Worm (Caenorhabditis elegans) whole organism, late embryonic: ENCODE results near the gene pals-28.

ENCODE experiments used
- C38D4.7 ChIP-seq: fragments of 200-800 bp; sonication (Bioruptor generic); optimal IDR thresholded peaks from 2 replicates; lab custom pipeline; 2018; ENCODE audit warnings: mild to moderate bottlenecking, missing genetic modification characterization, moderate library complexity, missing compliant biosample characterization
- K02D7.2 ChIP-seq: sonication (generic microtip); optimal IDR thresholded peaks from 2 replicates; lab custom pipeline; 2017; ENCODE audit warnings: mild to moderate bottlenecking, missing genetic modification characterization, missing compliant biosample characterization
- K09A11.1 ChIP-seq: sonication (generic microtip); optimal IDR thresholded peaks from 2 replicates; lab custom pipeline; 2017; ENCODE audit warnings: antibody characterized with exemption, mild to moderate bottlenecking, missing genetic modification characterization, missing compliant biosample characterization; ENCODE audit not compliant: insufficient read depth
- Y22D7AL.16 ChIP-seq: sonication (generic microtip); optimal IDR thresholded peaks from 2 replicates; lab custom pipeline; 2016; ENCODE audit warnings: missing genetic modification characterization, missing compliant biosample characterization
- ahr-1 ChIP-seq: sonication (generic microtip); optimal IDR thresholded peaks from 2 replicates; lab custom pipeline; 2016; ENCODE audit warnings: missing genetic modification characterization, missing compliant biosample characterization
- ceh-14 ChIP-seq: sonication (generic microtip); optimal IDR thresholded peaks from 2 replicates; lab custom pipeline; 2016; ENCODE audit warnings: missing genotype, missing genetic modification characterization, missing compliant biosample characterization
- ceh-18 ChIP-seq: sonication (generic microtip); optimal IDR thresholded peaks from 2 replicates; lab custom pipeline; 2016; ENCODE audit warnings: missing genetic modification characterization, missing compliant biosample characterization
- ceh-19 ChIP-seq: fragments of 200-800 bp; sonication (Bioruptor generic); optimal IDR thresholded peaks from 2 replicates; lab custom pipeline; 2018; ENCODE audit warnings: mild to moderate bottlenecking, missing genetic modification characterization, missing compliant biosample characterization
- ceh-30 ChIP-seq: fragments of 150-350 bp; optimal IDR thresholded peaks from 2 replicates; lab custom pipeline; 2014; ENCODE audit warnings: missing biosample characterization, missing genetic modification characterization
- ceh-45 ChIP-seq: fragments of 200-800 bp; sonication (Bioruptor generic); IDR thresholded peaks from 2 replicates; pipeline ENCODE4 v1.3.6; 2022; ENCODE audit warnings: missing genetic modification reagents, missing genetic modification characterization, missing compliant biosample characterization
- ceh-9 ChIP-seq: sonication (generic microtip); optimal IDR thresholded peaks from 2 replicates; lab custom pipeline; 2016; ENCODE audit warnings: mild to moderate bottlenecking, missing genetic modification characterization, inconsistent platforms, missing compliant biosample characterization
- dve-1 ChIP-seq: sonication (generic microtip); optimal IDR thresholded peaks from 2 replicates; lab custom pipeline; 2017; ENCODE audit warnings: antibody characterized with exemption, mild to moderate bottlenecking, missing genetic modification characterization, missing compliant biosample characterization
- elt-2 ChIP-seq: sonication (generic microtip); optimal IDR thresholded peaks from 2 replicates; lab custom pipeline; 2016; ENCODE audit warnings: missing genetic modification reagents, missing genetic modification characterization, missing compliant biosample characterization
- eyg-1 ChIP-seq: sonication (generic microtip); optimal IDR thresholded peaks from 2 replicates; lab custom pipeline; 2016; ENCODE audit warnings: missing genotype, missing genetic modification characterization, missing compliant biosample characterization
- fkh-10 ChIP-seq: fragments of 150-350 bp; optimal IDR thresholded peaks from 2 replicates; lab custom pipeline; 2014; ENCODE audit warnings: missing biosample characterization, missing genetic modification reagents, missing genetic modification characterization
- fkh-6 ChIP-seq: sonication (generic microtip); optimal IDR thresholded peaks from 2 replicates; lab custom pipeline; 2016; ENCODE audit warnings: missing genetic modification characterization, missing compliant biosample characterization
- gmeb-2 ChIP-seq: sonication (generic microtip); optimal IDR thresholded peaks from 2 replicates; lab custom pipeline; 2016; ENCODE audit warnings: missing genetic modification characterization, inconsistent platforms, missing compliant biosample characterization
- hlh-13 ChIP-seq: fragments of 200-800 bp; sonication (Bioruptor generic); optimal IDR thresholded peaks from 2 replicates; lab custom pipeline; 2018; ENCODE audit warnings: mild to moderate bottlenecking, missing genetic modification characterization, missing compliant biosample characterization
- hlh-30 ChIP-seq: sonication (generic microtip); optimal IDR thresholded peaks from 2 replicates; lab custom pipeline; 2017; ENCODE audit warnings: antibody characterized with exemption, missing genetic modification characterization, missing compliant biosample characterization; ENCODE audit not compliant: insufficient read depth
- lim-6 ChIP-seq: sonication (generic microtip); optimal IDR thresholded peaks from 2 replicates; lab custom pipeline; 2016; ENCODE audit warnings: missing genetic modification characterization, missing compliant biosample characterization
- lin-11 ChIP-seq: fragments of 200-800 bp; sonication (Bioruptor generic); optimal IDR thresholded peaks from 2 replicates; lab custom pipeline; 2018; ENCODE audit warnings: mild to moderate bottlenecking, missing genetic modification characterization, missing compliant biosample characterization
- madf-2 ChIP-seq: sonication (generic microtip); optimal IDR thresholded peaks from 2 replicates; lab custom pipeline; 2017; ENCODE audit warnings: missing genetic modification characterization, missing compliant biosample characterization
- mec-3 ChIP-seq: sonication (generic microtip); optimal IDR thresholded peaks from 2 replicates; lab custom pipeline; 2016; ENCODE audit warnings: borderline replicate concordance, missing genetic modification characterization, missing compliant biosample characterization
- nfya-1 ChIP-seq: sonication (generic microtip); optimal IDR thresholded peaks from 2 replicates; lab custom pipeline; 2017; ENCODE audit warnings: missing genetic modification characterization, mild to moderate bottlenecking, missing compliant biosample characterization, antibody characterized with exemption, moderate library complexity
- nhr-11 ChIP-seq: fragments of 150-350 bp; optimal IDR thresholded peaks from 2 replicates; lab custom pipeline; 2014; ENCODE audit warnings: missing biosample characterization, missing genetic modification characterization
- nhr-232 ChIP-seq: sonication (generic microtip); optimal IDR thresholded peaks from 2 replicates; lab custom pipeline; 2016; ENCODE audit warnings: missing genetic modification characterization, missing compliant biosample characterization
- npax-4 ChIP-seq: sonication (generic microtip); optimal IDR thresholded peaks from 2 replicates; lab custom pipeline; 2016; ENCODE audit warnings: missing genetic modification characterization, missing compliant biosample characterization
- odd-2 ChIP-seq: sonication (generic microtip); optimal IDR thresholded peaks from 2 replicates; lab custom pipeline; 2017; ENCODE audit warnings: antibody characterized with exemption, mild to moderate bottlenecking, missing genetic modification characterization, missing compliant biosample characterization
- pat-9 ChIP-seq: fragments of 200-800 bp; sonication (Bioruptor generic); optimal IDR thresholded peaks from 2 replicates; lab custom pipeline; 2018; ENCODE audit warnings: mild to moderate bottlenecking, missing genetic modification characterization, moderate library complexity, missing compliant biosample characterization
- pha-2 ChIP-seq: sonication (generic microtip); optimal IDR thresholded peaks from 2 replicates; lab custom pipeline; 2017; ENCODE audit warnings: mild to moderate bottlenecking, missing genetic modification characterization, missing compliant biosample characterization
- pqm-1 ChIP-seq: sonication (generic microtip); optimal IDR thresholded peaks from 2 replicates; lab custom pipeline; 2016; ENCODE audit warnings: missing genetic modification characterization, missing compliant biosample characterization
- rnt-1 ChIP-seq: sonication (generic microtip); optimal IDR thresholded peaks from 2 replicates; lab custom pipeline; 2016; ENCODE audit warnings: missing genetic modification characterization, missing compliant biosample characterization
- sdc-2 ChIP-seq: sonication (generic microtip); optimal IDR thresholded peaks from 2 replicates; lab custom pipeline; 2016; ENCODE audit warnings: missing genotype, missing genetic modification characterization, missing compliant biosample characterization
- ttx-3 ChIP-seq: sonication (generic microtip); optimal IDR thresholded peaks from 2 replicates; lab custom pipeline; 2016; ENCODE audit warnings: missing genetic modification reagents, missing genetic modification characterization, missing compliant biosample characterization
- unc-42 ChIP-seq: sonication (generic microtip); optimal IDR thresholded peaks from 2 replicates; lab custom pipeline; 2016; ENCODE audit warnings: missing genotype, missing genetic modification characterization, missing compliant biosample characterization
- unc-55 ChIP-seq: sonication (generic microtip); optimal IDR thresholded peaks from 2 replicates; lab custom pipeline; 2017; ENCODE audit warnings: missing biosample characterization, missing genetic modification reagents, missing genetic modification characterization
- ztf-16 ChIP-seq: sonication (generic microtip); optimal IDR thresholded peaks from 2 replicates; lab custom pipeline; 2017; ENCODE audit warnings: missing genetic modification characterization, missing compliant biosample characterization

Gene pals-28

ce11 chrIII:4391319-4391718, 6.7 kb downstream of the pals-28 start:
- TF ChIP-seq fkh-10 (GFP tag; lab: Kevin White, UChicago) (no peak), ceh-9 (tag; lab: Kevin White, UChicago) (no peak), nhr-232 (tag; lab: Kevin White, UChicago) (no peak), ceh-18 (tag; lab: Kevin White, UChicago) (no peak), unc-55 (GFP tag; lab: Kevin White, UChicago) (no peak), dve-1 (tag; lab: Kevin White, UChicago) (no peak), npax-4 (tag; lab: Kevin White, UChicago) (no peak), Y22D7AL.16 (tag; lab: Kevin White, UChicago) (no peak), K02D7.2 (no peak), ceh-14 (tag; lab: Kevin White, UChicago) (no peak), K09A11.1 (tag; lab: Kevin White, UChicago) (no peak), nhr-11 (no peak), unc-42 (tag; lab: Kevin White, UChicago) (no peak), eyg-1 (tag; lab: Kevin White, UChicago) (no peak), ceh-30 (tag; lab: Kevin White, UChicago) (no peak)

ce11 chrIII:4391938-4392337, 7.4 kb downstream of the pals-28 start:
- TF ChIP-seq ztf-16, result no peak
- TF ChIP-seq mec-3 (tag; lab: Kevin White, UChicago), result no peak
- TF ChIP-seq sdc-2 (tag; lab: Kevin White, UChicago), result no peak
- TF ChIP-seq gmeb-2, result no peak
- TF ChIP-seq lin-11 (tag; lab: Kevin White, UChicago), result no peak
- TF ChIP-seq ahr-1 (tag; lab: Kevin White, UChicago), result no peak
- no peak for TF ChIP-seq ttx-3 (tag; lab: Kevin White, UChicago)
- TF ChIP-seq pha-2 (tag; lab: Kevin White, UChicago), result no peak
- TF ChIP-seq pat-9 (tag; lab: Kevin White, UChicago), result no peak
- TF ChIP-seq fkh-6 (tag; lab: Kevin White, UChicago), result no peak
- no peak for TF ChIP-seq elt-2
- no peak for TF ChIP-seq ceh-9 (tag; lab: Kevin White, UChicago)
- no peak for TF ChIP-seq rnt-1 (tag; lab: Kevin White, UChicago)
- no peak for TF ChIP-seq K09A11.1 (tag; lab: Kevin White, UChicago)
- TF ChIP-seq C38D4.7, result no peak
- no peak for TF ChIP-seq hlh-30 (tag; lab: Kevin White, UChicago)
- no peak for TF ChIP-seq hlh-13 (GFP tag; lab: Kevin White, UChicago)

ce11 chrIII:4394496-4394895, 9.9 kb downstream of the pals-28 start, which contains the start of gene R07E5.4:
Gene R07E5.4, plus strand, starts transcription at chrIII:4394796.
- TF ChIP-seq gmeb-2 (no peak), K09A11.1 (tag; lab: Kevin White, UChicago) (no peak), madf-2 (tag; lab: Kevin White, UChicago) (no peak), rnt-1 (tag; lab: Kevin White, UChicago) (no peak), ceh-45 (GFP tag; lab: Robert Waterston, UW) (no peak), odd-2 (tag; lab: Kevin White, UChicago) (no peak), nfya-1 (tag; lab: Kevin White, UChicago) (no peak), nhr-232 (tag; lab: Kevin White, UChicago) (no peak), lim-6 (no peak), pqm-1 (no peak), Y22D7AL.16 (tag; lab: Kevin White, UChicago) (no peak)

- TF ChIP-seq unc-42 (tag; lab: Kevin White, UChicago) (no peak), ceh-19 (no peak), K09A11.1 (tag; lab: Kevin White, UChicago) (no peak), nfya-1 (tag; lab: Kevin White, UChicago) (peak; percentile 72), pat-9 (tag; lab: Kevin White, UChicago) (no peak), ceh-30 (tag; lab: Kevin White, UChicago) (no peak), fkh-6 (tag; lab: Kevin White, UChicago) (no peak), lin-11 (tag; lab: Kevin White, UChicago) (no peak)
- TF ChIP-seq, all 69 proteins: peak for 1
These were observed 11.3 kb downstream of the pals-28 start for ce11 chrIII:4395857-4396256.
